Fruit fly (Drosophila melanogaster) whole organism: ENCODE results near the gene CG43074.

ENCODE experiments used
- CG8478 ChIP-seq: fragments of >200 bp; optimal IDR thresholded peaks from 2 replicates; lab custom pipeline; 2018; ENCODE audit warnings: inconsistent platforms
- usp ChIP-seq: fragments of >200 bp; optimal IDR thresholded peaks from 2 replicates; lab custom pipeline; 2017; ENCODE audit warnings: missing biosample characterization, missing genetic modification characterization, mixed read lengths

dm6 chr3L:3451774-3452173 is 32.7 kb downstream of the CG43074 start:
- no peak for TF ChIP-seq usp
- no peak for TF ChIP-seq CG8478
